Worm (Caenorhabditis elegans) whole organism, early embryonic: ENCODE results near the gene sre-50.
"Not testable (repeated sequence)": the region's sequence is repeated elsewhere in the genome, so short reads cannot be mapped to it uniquely, and the experiment has no call there.

Experiments
- B0310.2 ChIP-seq: sonication (generic microtip); optimal IDR thresholded peaks from 2 replicates; lab custom pipeline; 2016; ENCODE audit warnings: mild to moderate bottlenecking, missing genetic modification characterization, missing compliant biosample characterization
- F13C5.2 ChIP-seq: sonication (generic microtip); optimal IDR thresholded peaks from 2 replicates; lab custom pipeline; 2017; ENCODE audit warnings: mild to moderate bottlenecking, missing genetic modification characterization, inconsistent platforms, missing compliant biosample characterization
- aly-1 ChIP-seq: sonication (generic microtip); optimal IDR thresholded peaks from 2 replicates; lab custom pipeline; 2016; ENCODE audit warnings: missing genetic modification characterization, missing compliant biosample characterization
- ama-1 ChIP-seq: fragments of 150-350 bp; optimal IDR thresholded peaks from 2 replicates; lab custom pipeline; 2014
- ceh-13 ChIP-seq: fragments of 200-800 bp; sonication (Bioruptor generic); optimal IDR thresholded peaks from 2 replicates; lab custom pipeline; 2018; ENCODE audit warnings: mild to moderate bottlenecking, missing genetic modification characterization, missing compliant biosample characterization
- flt-1 ChIP-seq: fragments of 200-800 bp; sonication (Bioruptor generic); IDR thresholded peaks from 2 replicates; pipeline ENCODE4 v1.3.6; 2022; ENCODE audit warnings: missing genetic modification characterization, missing compliant biosample characterization
- hmg-4 ChIP-seq: fragments of 200-800 bp; sonication (Bioruptor generic); optimal IDR thresholded peaks from 2 replicates; lab custom pipeline; 2018; ENCODE audit warnings: mild to moderate bottlenecking, missing genetic modification characterization, missing compliant biosample characterization
- scrt-1 ChIP-seq: fragments of 200-800 bp; sonication (Bioruptor generic); IDR thresholded peaks from 2 replicates; pipeline ENCODE4 v1.3.6; 2022; ENCODE audit warnings: missing genetic modification characterization, missing compliant biosample characterization
- sea-1 ChIP-seq: fragments of 200-800 bp; sonication (Bioruptor generic); conservative IDR thresholded peaks from 2 replicates; pipeline ENCODE4 v1.3.6; 2022; ENCODE audit warnings: missing genetic modification characterization, missing compliant biosample characterization
- tbx-11 ChIP-seq: fragments of 200-800 bp; sonication (Bioruptor generic); IDR thresholded peaks from 2 replicates; pipeline ENCODE4 v1.3.6; 2022; ENCODE audit warnings: missing genetic modification characterization, missing compliant biosample characterization
- tra-4 ChIP-seq: sonication (generic microtip); optimal IDR thresholded peaks from 2 replicates; lab custom pipeline; 2017; ENCODE audit warnings: missing genetic modification characterization, missing compliant biosample characterization

DNA sequence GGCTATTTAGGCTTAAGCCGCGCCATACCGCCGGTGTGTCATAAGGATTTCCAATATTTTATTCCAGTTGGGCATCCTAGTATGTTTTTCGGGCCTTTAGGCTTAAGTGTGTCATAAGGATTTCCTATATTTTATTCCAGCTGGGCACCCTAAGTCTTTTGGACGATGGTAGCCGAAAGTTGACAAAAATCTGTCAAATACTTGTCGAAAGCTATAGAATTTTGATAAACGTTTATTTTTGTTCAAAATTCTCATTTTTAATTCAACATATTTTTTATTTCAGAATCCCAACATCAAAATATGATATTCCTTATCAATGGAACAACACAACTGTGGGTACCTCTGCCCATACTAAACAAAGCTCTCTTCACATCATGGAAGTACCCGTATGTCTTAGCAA lies 15.2 kb downstream of the sre-50 start, which contains the start of gene sre-49:
- not testable (repeated sequence) for TF ChIP-seq ama-1 (lab: Kevin White, UChicago); aly-1 (tag; lab: Kevin White, UChicago); tbx-11 (GFP tag; lab: Robert Waterston, UW); ceh-13 (GFP tag; lab: Kevin White, UChicago); tra-4 (tag; lab: Kevin White, UChicago); F13C5.2; hmg-4 (GFP tag; lab: Kevin White, UChicago); sea-1 (GFP tag; lab: Robert Waterston, UW); B0310.2 (tag; lab: Kevin White, UChicago); scrt-1 (GFP tag; lab: Robert Waterston, UW); flt-1
